Worm (Caenorhabditis elegans) whole organism, midembryonic: ENCODE data around the gene rrc-1.

Experiments used
- T22C8.4 ChIP-seq: fragments of 200-800 bp; sonication (Bioruptor generic); IDR thresholded peaks from 2 replicates; pipeline ENCODE4 v1.3.6; 2022; ENCODE audit warnings: missing genetic modification characterization, missing compliant biosample characterization
- cog-1 ChIP-seq: sonication (generic microtip); optimal IDR thresholded peaks from 2 replicates; lab custom pipeline; 2016; ENCODE audit warnings: missing genetic modification characterization, missing compliant biosample characterization
- flt-1 ChIP-seq: fragments of 200-800 bp; sonication (Bioruptor generic); IDR thresholded peaks from 2 replicates; pipeline ENCODE4 v1.3.6; 2022; ENCODE audit warnings: missing genetic modification characterization, missing compliant biosample characterization
- klf-2 ChIP-seq: fragments of 200-800 bp; sonication (Bioruptor generic); conservative IDR thresholded peaks from 2 replicates; pipeline ENCODE4 v1.3.6; 2022; ENCODE audit warnings: missing genetic modification reagents, missing genetic modification characterization, missing compliant biosample characterization
- med-1 ChIP-seq: sonication (generic microtip); optimal IDR thresholded peaks from 2 replicates; lab custom pipeline; 2017; ENCODE audit warnings: missing genetic modification characterization, mild to moderate bottlenecking, missing compliant biosample characterization, antibody characterized with exemption, missing genetic modification reagents; ENCODE audit not compliant: insufficient read depth
- ref-1 ChIP-seq: fragments of 200-800 bp; sonication (Bioruptor generic); conservative IDR thresholded peaks from 2 replicates; pipeline ENCODE4 v1.3.6; 2022; ENCODE audit warnings: missing genetic modification reagents, missing genetic modification characterization, missing compliant biosample characterization
- tab-1 ChIP-seq: fragments of 200-800 bp; sonication (Bioruptor generic); IDR thresholded peaks from 2 replicates; pipeline ENCODE4 v1.3.6; 2022; ENCODE audit warnings: missing genetic modification characterization, missing compliant biosample characterization
- ztf-23 ChIP-seq: fragments of 200-800 bp; sonication (Bioruptor generic); IDR thresholded peaks from 2 replicates; pipeline ENCODE4 v1.3.6; 2022; ENCODE audit warnings: missing genetic modification reagents, missing genetic modification characterization, missing compliant biosample characterization
- ztf-29 ChIP-seq: fragments of 200-800 bp; sonication (Bioruptor generic); IDR thresholded peaks from 2 replicates; pipeline ENCODE4 v1.3.6; 2022; ENCODE audit warnings: missing genetic modification reagents, missing genetic modification characterization, missing compliant biosample characterization

rrc-1 gene

DNA sequence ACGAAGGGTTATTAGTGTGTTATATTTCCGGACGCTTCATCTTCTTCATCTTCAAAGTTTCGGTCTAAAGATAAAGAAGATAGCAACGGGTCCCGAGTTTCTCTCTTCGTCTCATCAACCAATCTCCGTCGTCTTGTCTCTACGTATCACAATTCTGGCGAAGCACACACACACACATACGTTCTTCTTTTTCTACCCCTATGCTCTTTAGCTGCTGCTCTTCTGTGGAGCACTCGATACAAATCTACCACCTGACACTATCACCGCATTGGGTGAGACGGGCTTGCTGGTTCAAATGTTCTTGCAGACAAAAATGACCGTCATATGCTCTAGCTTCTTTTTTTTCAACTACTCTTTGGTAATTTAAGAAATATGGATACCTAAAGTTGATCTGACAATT is 1.3 kb upstream of the rrc-1 start:
- no peak for TF ChIP-seq flt-1 (GFP tag; lab: Robert Waterston, UW)
- no peak for TF ChIP-seq tab-1 (GFP tag; lab: Robert Waterston, UW)
- no peak for TF ChIP-seq klf-2

DNA sequence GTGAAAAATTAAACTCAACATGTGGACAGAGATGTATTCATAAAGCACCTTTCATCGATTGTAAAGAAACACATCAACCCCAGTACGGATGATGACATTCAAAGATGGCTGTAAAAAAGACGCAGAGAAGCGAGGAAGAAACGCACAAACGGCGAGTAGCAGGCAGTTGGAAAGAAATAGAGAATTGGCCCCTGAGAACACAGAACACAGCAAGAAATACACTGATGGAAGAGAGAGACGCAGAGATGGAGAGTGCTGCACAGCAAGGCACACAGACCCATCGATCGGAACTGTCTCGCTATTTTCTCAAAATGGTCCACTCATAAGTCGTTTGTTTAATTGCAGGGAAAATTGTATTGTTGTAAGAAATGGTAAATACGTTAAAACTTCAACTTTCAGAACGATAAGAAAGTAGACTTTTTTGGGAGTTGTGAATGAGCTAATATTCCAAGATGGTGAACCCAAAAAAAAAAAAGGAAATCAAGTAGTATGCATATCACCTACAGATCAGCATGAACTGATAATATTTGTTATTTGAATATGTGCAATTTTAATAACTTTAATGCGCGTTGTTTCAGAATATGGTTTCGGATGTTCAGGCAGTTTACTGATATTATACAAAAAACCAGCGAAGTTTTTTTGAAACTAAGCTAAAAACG is 8.4 kb downstream of the rrc-1 start:
- TF ChIP-seq T22C8.4 (GFP tag; lab: Robert Waterston, UW) = peak; percentile 44; the same call in 1 of the 2 replicates
- TF ChIP-seq cog-1 = no peak
- TF ChIP-seq med-1 (GFP tag; lab: Kevin White, UChicago) = no peak

DNA sequence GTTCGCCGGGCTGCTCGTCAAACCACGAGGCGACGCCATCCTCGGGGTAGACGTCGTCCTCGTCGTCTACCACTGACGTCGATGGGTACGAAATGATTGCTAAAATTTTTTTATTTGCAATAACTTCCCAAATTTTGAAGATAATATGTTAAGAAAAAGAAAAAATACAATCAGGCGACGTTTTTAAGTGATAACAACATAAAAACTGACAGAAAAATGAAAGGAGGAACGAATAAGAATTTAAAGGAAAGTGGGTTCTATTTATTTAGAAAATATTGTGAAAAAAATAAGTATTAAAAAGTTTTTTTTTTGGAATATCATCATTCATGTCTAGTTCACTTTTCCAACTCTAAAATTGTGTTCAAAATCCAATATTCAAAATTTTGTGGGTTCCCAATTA is 8.9 kb downstream of the rrc-1 start, which contains the start of gene dpy-22:
Gene dpy-22 (minus strand): TSS at position 101 of the 400 bp plus-strand sequence.
- TF ChIP-seq klf-2 (no peak), ztf-29 (GFP tag; lab: Robert Waterston, UW) (no peak)

DNA sequence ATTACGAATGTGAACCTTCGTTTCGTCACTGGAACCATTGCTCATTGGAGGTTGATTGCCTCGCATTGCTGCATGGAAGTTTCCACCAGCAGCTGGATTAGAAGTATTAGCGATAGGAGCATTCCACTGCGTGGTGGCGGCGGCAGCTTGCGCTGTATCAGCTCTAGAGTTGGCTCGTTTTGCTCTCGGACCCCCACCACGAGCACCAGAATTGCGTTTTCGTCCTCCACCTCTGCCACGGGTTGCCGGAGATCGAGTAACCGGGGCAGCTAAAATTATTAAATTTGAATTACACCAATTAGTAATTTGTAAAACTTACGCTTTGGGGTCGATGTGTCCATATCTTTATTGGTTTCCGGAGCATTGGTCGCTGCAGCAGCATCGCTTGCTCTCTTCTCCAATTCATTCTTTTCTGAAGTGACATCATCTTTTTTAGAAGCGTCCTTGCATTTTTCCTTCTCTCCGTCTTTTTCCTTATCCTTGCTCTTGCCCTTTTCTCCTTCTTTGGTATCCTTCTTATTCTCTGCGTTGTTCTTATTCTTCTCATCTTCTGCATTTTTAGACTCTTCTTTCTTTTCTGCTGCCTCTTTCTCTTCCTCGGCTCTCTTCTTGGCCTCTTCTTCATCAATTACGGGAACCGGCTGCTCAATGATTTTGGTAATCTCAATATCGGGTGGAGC is 16.8 kb downstream of the rrc-1 start:
- TF ChIP-seq ref-1 (GFP tag; lab: Robert Waterston, UW) (no peak), ztf-23 (GFP tag; lab: Robert Waterston, UW) (no peak), klf-2 (no peak), tab-1 (GFP tag; lab: Robert Waterston, UW) (no peak), med-1 (GFP tag; lab: Kevin White, UChicago) (no peak), ztf-29 (GFP tag; lab: Robert Waterston, UW) (no peak)

DNA sequence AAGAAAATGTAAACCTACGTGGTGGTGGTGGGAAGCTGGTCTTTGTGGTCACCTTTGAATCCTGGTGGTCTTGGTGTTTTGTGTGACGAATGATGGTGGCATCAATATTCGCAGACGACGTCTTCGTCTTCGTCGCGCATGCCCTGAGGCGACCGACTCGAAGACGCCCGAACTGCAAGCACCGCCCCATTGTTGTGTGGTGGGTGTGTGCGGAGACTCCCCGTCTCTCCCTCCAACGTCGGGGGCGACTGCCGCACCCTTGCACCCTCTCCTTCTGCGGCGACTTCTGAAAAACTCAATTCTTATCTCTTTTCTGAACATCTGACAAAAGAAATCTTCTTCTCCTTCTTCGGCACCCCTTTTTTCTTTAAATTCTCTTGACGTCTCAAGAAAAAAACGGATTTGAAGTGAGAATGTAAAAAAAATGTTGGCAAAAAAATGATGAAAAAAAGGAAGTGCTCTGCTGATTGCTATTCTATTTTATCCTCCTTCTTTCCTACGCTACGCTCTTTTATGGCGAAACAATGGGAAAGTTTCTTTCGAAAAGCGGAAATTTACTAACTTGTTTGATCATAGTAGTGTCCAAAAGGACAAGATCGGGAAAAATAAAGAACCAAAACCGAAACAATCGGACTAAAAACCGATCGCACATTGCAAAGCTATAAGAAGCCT is 23.6 kb downstream of the rrc-1 start, which contains the start of gene lgc-47:
Gene lgc-47 (minus strand): TSS at position 286 of the 672 bp plus-strand sequence.
- no peak for TF ChIP-seq med-1 (GFP tag; lab: Kevin White, UChicago)
- TF ChIP-seq ref-1 (GFP tag; lab: Robert Waterston, UW) = no peak
- no peak for TF ChIP-seq klf-2
- TF ChIP-seq ztf-29 (GFP tag; lab: Robert Waterston, UW) = 0 out of 2 replicates have a peak, but pooled peaks have one; percentile 35
- TF ChIP-seq tab-1 (GFP tag; lab: Robert Waterston, UW) = no peak

DNA sequence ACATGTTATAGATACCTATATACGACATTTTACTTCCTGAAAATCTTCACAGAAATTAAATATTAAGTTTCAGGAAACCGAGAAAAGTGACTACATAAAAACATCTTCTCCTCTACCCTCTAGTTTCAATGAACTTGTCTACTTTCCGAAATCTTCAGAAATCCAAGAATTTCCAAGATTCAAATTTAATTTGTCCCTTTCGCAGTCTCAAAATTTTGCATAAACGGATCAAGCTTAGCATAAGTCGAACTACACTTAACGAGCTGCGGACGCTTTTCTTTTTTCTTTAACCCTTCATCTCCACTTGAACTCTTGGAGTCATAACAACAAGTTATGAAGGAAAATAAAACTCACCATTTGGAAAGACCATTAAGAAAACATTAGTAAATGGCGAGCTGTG is 25.7 kb downstream of the rrc-1 start:
- TF ChIP-seq ref-1 (GFP tag; lab: Robert Waterston, UW) (no peak), flt-1 (GFP tag; lab: Robert Waterston, UW) (no peak), cog-1 (no peak), T22C8.4 (GFP tag; lab: Robert Waterston, UW) (no peak), klf-2 (no peak), ztf-29 (GFP tag; lab: Robert Waterston, UW) (no peak), ztf-23 (GFP tag; lab: Robert Waterston, UW) (no peak), med-1 (GFP tag; lab: Kevin White, UChicago) (no peak), tab-1 (GFP tag; lab: Robert Waterston, UW) (no peak)

DNA sequence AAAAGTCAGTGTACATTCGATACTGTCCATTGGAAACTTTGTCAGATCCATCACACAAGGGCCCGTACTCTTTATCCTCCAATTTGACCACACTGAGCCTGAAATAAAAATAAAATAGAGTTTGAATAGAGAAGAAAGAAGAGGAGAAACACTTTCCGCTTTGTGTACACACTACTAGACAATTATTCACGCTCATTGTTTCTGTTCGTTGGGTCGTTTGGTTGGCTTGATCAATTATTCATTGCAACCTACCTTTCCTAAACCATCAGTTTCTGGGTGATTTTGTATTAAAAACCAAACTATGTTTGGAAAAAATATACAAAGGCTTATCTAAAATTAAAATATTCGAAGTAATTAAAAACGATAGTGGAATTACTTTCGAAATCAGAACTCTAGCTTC is 26.4 kb downstream of the rrc-1 start:
- no peak for TF ChIP-seq med-1 (GFP tag; lab: Kevin White, UChicago)
- no peak for TF ChIP-seq ref-1 (GFP tag; lab: Robert Waterston, UW)
- TF ChIP-seq flt-1 (GFP tag; lab: Robert Waterston, UW) = no peak
- TF ChIP-seq T22C8.4 (GFP tag; lab: Robert Waterston, UW) = no peak
- TF ChIP-seq ztf-23 (GFP tag; lab: Robert Waterston, UW) = no peak

DNA sequence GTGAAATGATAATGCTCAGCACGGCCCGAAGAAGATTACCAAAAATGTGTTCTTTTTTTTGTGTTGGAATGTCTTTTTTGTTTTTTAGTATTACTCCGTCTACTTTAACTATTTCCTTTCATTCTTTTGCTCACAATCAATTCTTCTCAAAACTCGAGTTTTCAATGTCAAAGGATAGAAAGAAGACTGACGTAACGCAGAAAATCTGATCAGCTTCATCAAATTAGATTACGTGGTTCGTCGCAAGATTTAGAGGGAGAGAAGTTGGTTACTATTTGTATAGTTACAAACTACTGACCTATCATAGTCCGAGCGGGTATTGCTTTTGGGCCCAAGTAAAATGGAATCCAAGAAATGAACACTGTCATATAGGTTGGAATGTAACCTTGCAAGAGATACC is 27.5 kb downstream of the rrc-1 start:
- TF ChIP-seq ref-1 (GFP tag; lab: Robert Waterston, UW) (no peak), med-1 (GFP tag; lab: Kevin White, UChicago) (no peak), cog-1 (no peak), flt-1 (GFP tag; lab: Robert Waterston, UW) (no peak), ztf-23 (GFP tag; lab: Robert Waterston, UW) (no peak), klf-2 (no peak)

DNA sequence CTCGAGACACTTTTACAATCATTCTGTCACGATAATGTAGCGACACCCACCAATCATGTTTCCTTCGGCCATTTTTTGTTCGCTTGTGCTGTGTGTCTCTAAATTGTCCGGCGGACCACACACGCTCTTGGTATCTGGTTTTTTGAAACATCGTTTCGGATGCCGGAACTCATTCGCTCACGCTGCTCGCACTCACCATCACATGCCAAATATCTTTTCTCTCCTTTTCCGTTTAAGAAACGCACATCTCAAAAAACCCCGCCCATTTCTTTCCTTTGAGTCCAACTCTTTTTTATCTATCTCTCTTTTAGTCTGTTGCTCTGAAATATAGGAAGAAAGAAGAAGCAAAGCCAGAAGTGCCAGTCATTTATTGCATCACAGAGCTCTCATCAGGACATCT is 32.6 kb downstream of the rrc-1 start, which contains the start of gene F36G3.3:
Gene F36G3.3 (plus strand): TSS at position 306 of the 400 bp plus-strand sequence.
- TF ChIP-seq ref-1 (GFP tag; lab: Robert Waterston, UW) (no peak), cog-1 (no peak), T22C8.4 (GFP tag; lab: Robert Waterston, UW) (no peak), med-1 (GFP tag; lab: Kevin White, UChicago) (no peak), ztf-29 (GFP tag; lab: Robert Waterston, UW) (no peak), ztf-23 (GFP tag; lab: Robert Waterston, UW) (no peak), flt-1 (GFP tag; lab: Robert Waterston, UW) (no peak), tab-1 (GFP tag; lab: Robert Waterston, UW) (no peak), klf-2 (no peak)

DNA sequence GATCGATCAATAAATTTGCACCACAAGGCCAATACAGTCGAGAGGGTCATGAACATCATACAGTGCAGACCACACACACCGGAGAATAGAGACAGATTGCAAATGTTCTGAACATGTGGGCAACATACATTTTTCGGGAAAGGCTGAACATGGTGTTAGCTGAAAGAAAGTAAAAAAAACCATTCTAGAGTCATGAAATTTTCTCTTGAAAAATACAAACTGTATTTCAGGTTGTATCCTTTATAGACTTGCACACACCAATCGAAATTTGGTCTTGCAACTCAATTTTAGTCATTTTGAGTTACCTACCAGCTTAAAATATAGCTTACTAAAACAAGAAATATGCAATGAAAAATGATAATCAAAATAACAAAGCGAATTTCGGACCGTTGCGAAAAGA is 35.0 kb downstream of the rrc-1 start:
- no peak for TF ChIP-seq klf-2
- no peak for TF ChIP-seq med-1 (GFP tag; lab: Kevin White, UChicago)
